Fruit fly (Drosophila melanogaster) whole organism, pupa: ENCODE data around the gene CG15249.

Source experiments
- CG10348 ChIP-seq: fragments of 200-800 bp; sonication (Bioruptor generic); IDR thresholded peaks from 2 replicates; pipeline ENCODE4 v1.3.6; 2022; ENCODE audit warnings: missing biosample characterization, missing genetic modification characterization
- CG12605 ChIP-seq: fragments of 200-800 bp; sonication (Bioruptor generic); IDR thresholded peaks from 2 replicates; pipeline ENCODE4 v1.3.6; 2022; ENCODE audit warnings: missing biosample characterization, missing genetic modification characterization
- CG13204 ChIP-seq: fragments of 200-800 bp; sonication (Bioruptor generic); optimal IDR thresholded peaks from 2 replicates; lab custom pipeline; 2018; ENCODE audit warnings: missing biosample characterization, mild to moderate bottlenecking, missing genetic modification characterization, moderate library complexity
- CG14655 ChIP-seq: fragments of 200-800 bp; sonication (Bioruptor generic); optimal IDR thresholded peaks from 3 replicates; lab custom pipeline; 2017; ENCODE audit warnings: mild to moderate bottlenecking, missing biosample characterization, missing genetic modification reagents, missing genetic modification characterization
- CG15710 ChIP-seq: fragments of 200-800 bp; sonication (Bioruptor generic); optimal IDR thresholded peaks from 2 replicates; lab custom pipeline; 2018; ENCODE audit warnings: missing biosample characterization, mild to moderate bottlenecking, missing genetic modification characterization, moderate library complexity
- CG17806 ChIP-seq: fragments of 200-800 bp; sonication (Bioruptor generic); optimal IDR thresholded peaks from 2 replicates; lab custom pipeline; 2018; ENCODE audit warnings: missing biosample characterization, mild to moderate bottlenecking, missing genetic modification characterization, moderate library complexity
- CG32121 ChIP-seq: fragments of 200-800 bp; sonication (Bioruptor generic); IDR thresholded peaks from 2 replicates; pipeline ENCODE4 v1.3.6; 2022; ENCODE audit warnings: missing biosample characterization, missing genetic modification characterization
- CG34367 ChIP-seq: fragments of 200-800 bp; sonication (Bioruptor generic); optimal IDR thresholded peaks from 2 replicates; lab custom pipeline; 2018; ENCODE audit warnings: missing biosample characterization, mild to moderate bottlenecking, missing genetic modification characterization
- CG4496 ChIP-seq: fragments of 200-800 bp; sonication (Bioruptor generic); IDR thresholded peaks from 3 replicates; pipeline ENCODE4 v1.3.6; 2022; ENCODE audit warnings: missing biosample characterization, missing genetic modification characterization
- CG8301 ChIP-seq: fragments of 200-800 bp; sonication (Bioruptor generic); optimal IDR thresholded peaks from 2 replicates; lab custom pipeline; 2018; ENCODE audit warnings: missing biosample characterization, mild to moderate bottlenecking, missing genetic modification characterization
- D1 ChIP-seq: fragments of 200-800 bp; sonication (Bioruptor generic); optimal IDR thresholded peaks from 2 replicates; lab custom pipeline; 2018; ENCODE audit warnings: missing biosample characterization, mild to moderate bottlenecking, missing genetic modification characterization, moderate library complexity
- EcR ChIP-seq: fragments of 200-800 bp; sonication (Bioruptor generic); optimal IDR thresholded peaks from 3 replicates; lab custom pipeline; 2019; ENCODE audit warnings: missing biosample characterization, missing genetic modification characterization, mild to moderate bottlenecking, moderate library complexity, missing genetic modification reagents
- Pif1A ChIP-seq: fragments of 200-800 bp; sonication (Bioruptor generic); optimal IDR thresholded peaks from 3 replicates; lab custom pipeline; 2016; ENCODE audit warnings: missing biosample characterization, missing genetic modification characterization
- Pif1B ChIP-seq: fragments of 200-800 bp; sonication (Bioruptor generic); optimal IDR thresholded peaks from 3 replicates; lab custom pipeline; 2016; ENCODE audit warnings: missing biosample characterization, missing genetic modification characterization
- Snoo ChIP-seq: fragments of 200-800 bp; sonication (Bioruptor generic); optimal IDR thresholded peaks from 3 replicates; lab custom pipeline; 2017; ENCODE audit warnings: missing biosample characterization, mild to moderate bottlenecking, missing genetic modification characterization, inconsistent platforms
- fd96Ca ChIP-seq: fragments of 200-800 bp; sonication (Bioruptor generic); IDR thresholded peaks from 3 replicates; pipeline ENCODE4 v1.3.6; 2022; ENCODE audit warnings: missing biosample characterization, missing genetic modification characterization
- gl ChIP-seq: fragments of 200-800 bp; sonication (Bioruptor generic); optimal IDR thresholded peaks from 2 replicates; lab custom pipeline; 2018; ENCODE audit warnings: missing biosample characterization, mild to moderate bottlenecking, missing genetic modification characterization
- rn ChIP-seq: fragments of 200-800 bp; sonication (Bioruptor generic); IDR thresholded peaks from 2 replicates; pipeline ENCODE4 v1.3.6; 2022; ENCODE audit warnings: missing biosample characterization, missing genetic modification characterization

CG15249 gene

DNA sequence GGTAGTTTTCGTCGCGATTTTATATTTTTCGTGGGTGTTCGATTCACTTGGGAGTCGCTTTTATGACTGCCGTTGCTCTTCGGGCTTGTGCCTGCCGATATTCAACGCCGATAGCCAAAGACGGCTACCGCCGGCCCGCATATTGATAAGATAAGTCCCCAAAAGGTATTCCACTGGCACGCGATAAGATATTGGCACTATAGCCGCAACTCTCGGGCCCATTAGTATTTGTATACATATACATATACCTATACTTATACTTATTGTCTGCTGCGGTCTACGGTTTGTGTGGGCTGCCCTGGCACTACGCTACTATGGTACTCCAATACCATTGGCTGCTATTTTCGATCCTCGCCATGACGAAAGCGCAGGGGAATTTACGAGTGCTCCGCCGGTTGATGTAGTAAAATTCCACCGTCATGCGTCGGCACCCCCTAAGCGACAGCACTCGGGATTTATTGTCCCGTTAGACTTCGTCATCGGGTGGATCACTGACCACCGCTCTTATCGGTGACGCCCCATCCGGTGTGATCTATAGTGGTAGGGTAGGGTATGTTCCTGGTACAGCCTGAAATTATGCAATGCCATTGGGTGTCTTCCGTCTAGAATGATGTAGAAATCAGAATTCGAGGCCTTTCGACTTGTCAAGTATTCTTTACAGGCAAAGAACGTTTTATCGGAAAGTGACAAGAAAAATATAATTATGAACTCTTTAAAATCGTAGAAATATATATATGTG lies 30.7 kb downstream of the CG15249 start, which contains the start of gene CG45060:
TSS of gene CG45060 (minus strand) at position 59 of the 739 bp plus-strand sequence.
- TF ChIP-seq CG4496 (GFP tag; lab: Robert Waterston, UW) = 0 out of 3 replicates have a peak, but pooled peaks have one; percentile 32
- TF ChIP-seq CG17806 (tag; lab: Kevin White, UChicago) = no peak
- TF ChIP-seq EcR = peak; percentile 46
- TF ChIP-seq, all 21 proteins: peak for 2

dm6 chrX:9864882-9865281 lies 34.5 kb downstream of the CG15249 start, which contains the start of gene Ser7:
TSS of gene Ser7 (plus strand) at chrX:9865233.
- no peak for TF ChIP-seq CG32121 (GFP tag; lab: Robert Waterston, UW)
- TF ChIP-seq, all 21 proteins: peak for 0

dm6 chrX:9847529-9847928 lies 51.9 kb downstream of the CG15249 start:
- no peak for TF ChIP-seq EcR
- TF ChIP-seq CG12605 = no peak
- no peak for TF ChIP-seq CG13204
- TF ChIP-seq fd96Ca (GFP tag; lab: Robert Waterston, UW) = no peak
- TF ChIP-seq D1 (tag; lab: Kevin White, UChicago) = no peak
- TF ChIP-seq CG10348 (GFP tag; lab: Robert Waterston, UW) = no peak
- no peak for TF ChIP-seq gl (tag; lab: Kevin White, UChicago)
- no peak for TF ChIP-seq CG32121 (GFP tag; lab: Robert Waterston, UW)
- no peak for TF ChIP-seq CG4496 (GFP tag; lab: Robert Waterston, UW)
- TF ChIP-seq CG8301 = no peak
- no peak for TF ChIP-seq Snoo (tag; lab: Kevin White, UChicago)
- TF ChIP-seq CG34367 (tag; lab: Kevin White, UChicago) = no peak
- TF ChIP-seq Pif1A (GFP tag; lab: Kevin White, UChicago) = no peak
- no peak for TF ChIP-seq CG15710 (tag; lab: Kevin White, UChicago)
- no peak for TF ChIP-seq CG14655
- no peak for TF ChIP-seq Pif1B (GFP tag; lab: Kevin White, UChicago)
- no peak for TF ChIP-seq rn (GFP tag; lab: Robert Waterston, UW)
